Fruit fly (Drosophila melanogaster): Measurements from ENCODE around the gene Alms1a.
A peak's percentile ranks its signal among the peaks of the same experiment; 100 is the strongest.

Alms1a gene

dm6 chrX:4660642-4661252 is 24.9 kb upstream of the Alms1a start (continued):
- TF ChIP-seq salr (GFP tag; optimal IDR thresholded peaks at IDR 0.05): peak in 1 of 2 experiments; percentile 19
- TF ChIP-seq CG8632 (GFP tag; optimal IDR thresholded peaks at IDR 0.05): peak; percentile 5
- TF ChIP-seq CG11294 (GFP tag; IDR thresholded peaks at IDR 0.05): no peak
- TF ChIP-seq CG8119 (GFP tag; IDR thresholded peaks at IDR 0.05): no peak
- TF ChIP-seq CG10669 (GFP tag; optimal IDR thresholded peaks at IDR 0.05): peak; percentile 24
- TF ChIP-seq Sox15 (GFP tag; optimal IDR thresholded peaks at IDR 0.05): peak; percentile 5
- TF ChIP-seq Eip93F (GFP tag; optimal IDR thresholded peaks at IDR 0.05): no peak
- no peak for TF ChIP-seq CG6808 (GFP tag; optimal IDR thresholded peaks at IDR 0.05)
- no peak for TF ChIP-seq pdm3 (GFP tag; optimal IDR thresholded peaks at IDR 0.05)
- TF ChIP-seq lz (GFP tag; optimal IDR thresholded peaks at IDR 0.05): peak; percentile 3
- no peak for TF ChIP-seq ss (GFP tag; optimal IDR thresholded peaks at IDR 0.05)
- TF ChIP-seq net (GFP tag; optimal IDR thresholded peaks at IDR 0.05): peak; percentile 2
- no peak for TF ChIP-seq CG15336 (GFP tag; IDR thresholded peaks at IDR 0.05)
- no peak for TF ChIP-seq fd85E (GFP tag; optimal IDR thresholded peaks at IDR 0.05)
- peak; percentile 25 for TF ChIP-seq achi (GFP tag; optimal IDR thresholded peaks at IDR 0.05)

- TF ChIP-seq Ets96B (tag; optimal IDR thresholded peaks at IDR 0.05): no peak
- TF ChIP-seq Hr38 (GFP tag; optimal IDR thresholded peaks at IDR 0.05): no peak
- no peak for TF ChIP-seq Gug (GFP tag; IDR thresholded peaks at IDR 0.05)
- no peak for TF ChIP-seq topi (GFP tag; optimal IDR thresholded peaks at IDR 0.05)
- TF ChIP-seq CG6792 (GFP tag; optimal IDR thresholded peaks at IDR 0.05): no peak
- no peak for TF ChIP-seq CG11294 (GFP tag; IDR thresholded peaks at IDR 0.05)
- TF ChIP-seq salr (GFP tag; optimal IDR thresholded peaks at IDR 0.05): no peak
- TF ChIP-seq CG15336 (GFP tag; IDR thresholded peaks at IDR 0.05): no peak
- TF ChIP-seq Eip75B (GFP tag; optimal IDR thresholded peaks at IDR 0.05): no peak
- TF ChIP-seq Sox14 (GFP tag; optimal IDR thresholded peaks at IDR 0.05): no peak
- TF ChIP-seq Sox15 (GFP tag; optimal IDR thresholded peaks at IDR 0.05): no peak
- no peak for TF ChIP-seq Hr39 (GFP tag; optimal IDR thresholded peaks at IDR 0.05)
- no peak for TF ChIP-seq Lpt (GFP tag; optimal IDR thresholded peaks at IDR 0.05)
- TF ChIP-seq CG7368 (GFP tag; optimal IDR thresholded peaks at IDR 0.05): no peak
- no peak for TF ChIP-seq CG32006 (GFP tag; optimal IDR thresholded peaks at IDR 0.05)
- no peak for TF ChIP-seq CG8319 (GFP tag; optimal IDR thresholded peaks at IDR 0.05)
- no peak for TF ChIP-seq ss (GFP tag; optimal IDR thresholded peaks at IDR 0.05)
- no peak for TF ChIP-seq net (GFP tag; optimal IDR thresholded peaks at IDR 0.05)
These were observed 22.1 kb upstream of the Alms1a start for dm6 chrX:4657896-4658295.

dm6 chrX:4654397-4654796 is 18.6 kb upstream of the Alms1a start, which contains the start of gene CG15473:
Gene CG15473 (minus strand): TSS chrX:4654497.
- TF ChIP-seq acj6 (GFP tag; optimal IDR thresholded peaks at IDR 0.05): no peak
- no peak for TF ChIP-seq CG6808 (GFP tag; optimal IDR thresholded peaks at IDR 0.05)
- TF ChIP-seq salr (GFP tag; optimal IDR thresholded peaks at IDR 0.05): no peak
- no peak for TF ChIP-seq Ets21C (GFP tag; optimal IDR thresholded peaks at IDR 0.05)
- no peak for TF ChIP-seq pdm3 (GFP tag; optimal IDR thresholded peaks at IDR 0.05)
- TF ChIP-seq CG32006 (GFP tag; optimal IDR thresholded peaks at IDR 0.05): no peak
- TF ChIP-seq CG15336 (GFP tag; IDR thresholded peaks at IDR 0.05): no peak

dm6 chrX:4649751-4650150 is 13.9 kb upstream of the Alms1a start, which contains the start of the genes Cbp80 and Torsin:
Gene Cbp80 (plus strand): TSS chrX:4650015.
Gene Torsin (minus strand): TSS chrX:4650032.
- TF ChIP-seq achi (GFP tag; optimal IDR thresholded peaks at IDR 0.05): no peak
- peak; percentile 52 for TF ChIP-seq CG6808 (GFP tag; optimal IDR thresholded peaks at IDR 0.05)
- no peak for TF ChIP-seq Eip93F (GFP tag; optimal IDR thresholded peaks at IDR 0.05)
- no peak for TF ChIP-seq CG10669 (GFP tag; optimal IDR thresholded peaks at IDR 0.05)
- no peak for TF ChIP-seq CG11902 (GFP tag; optimal IDR thresholded peaks at IDR 0.05)
- no peak for TF ChIP-seq CG15336 (GFP tag; IDR thresholded peaks at IDR 0.05)
- TF ChIP-seq CG32006 (GFP tag; optimal IDR thresholded peaks at IDR 0.05): no peak
- TF ChIP-seq Hr39 (GFP tag; optimal IDR thresholded peaks at IDR 0.05): no peak
- TF ChIP-seq fkh (GFP tag; optimal IDR thresholded peaks at IDR 0.05): no peak
- TF ChIP-seq esn (GFP tag; optimal IDR thresholded peaks at IDR 0.05): peak; percentile 38
- no peak for TF ChIP-seq Eip78C (GFP tag)
- TF ChIP-seq spab (GFP tag; optimal IDR thresholded peaks at IDR 0.05): no peak
- peak; percentile 29 for TF ChIP-seq lz (GFP tag; optimal IDR thresholded peaks at IDR 0.05)
- peak; percentile 2 for TF ChIP-seq CG3032 (tag; optimal IDR thresholded peaks at IDR 0.05)
- TF ChIP-seq CG16779 (tag; optimal IDR thresholded peaks at IDR 0.05): no peak
- TF ChIP-seq dac (GFP tag; optimal IDR thresholded peaks at IDR 0.05): no peak
- peak; percentile 22 for TF ChIP-seq CG31627 (GFP tag; optimal IDR thresholded peaks at IDR 0.05)
- TF ChIP-seq Hr4 (GFP tag; optimal IDR thresholded peaks at IDR 0.05): no peak
- TF ChIP-seq salr (GFP tag; optimal IDR thresholded peaks at IDR 0.05): no peak
- TF ChIP-seq CG3919 (GFP tag; optimal IDR thresholded peaks at IDR 0.05): no peak

Measured in whole organism, prepupa.